Worm (Caenorhabditis elegans) whole organism, L4 larva: Measurements from ENCODE around the gene spp-26.

ENCODE experiments used
- T20F7.1 ChIP-seq: fragments of 200-800 bp; sonication (Bioruptor generic); optimal IDR thresholded peaks from 2 replicates; lab custom pipeline; 2018; ENCODE audit warnings: mild to moderate bottlenecking, missing genetic modification characterization, missing compliant biosample characterization
- Y48G9A.11 ChIP-seq: fragments of 200-800 bp; sonication (Bioruptor generic); IDR thresholded peaks from 2 replicates; pipeline ENCODE4 v1.3.6; 2022; ENCODE audit warnings: missing genetic modification reagents, missing genetic modification characterization, missing compliant biosample characterization
- Y5F2A.4 ChIP-seq: fragments of 200-800 bp; sonication (Bioruptor generic); optimal IDR thresholded peaks from 2 replicates; lab custom pipeline; 2018; ENCODE audit warnings: mild to moderate bottlenecking, missing genetic modification characterization, missing compliant biosample characterization
- Y75B8A.6 ChIP-seq: fragments of 200-800 bp; sonication (Bioruptor generic); IDR thresholded peaks from 2 replicates; pipeline ENCODE4 v1.3.6; 2022; ENCODE audit warnings: missing genetic modification reagents, missing genetic modification characterization, missing compliant biosample characterization
- ZK546.5 ChIP-seq, 2 experiments: sonication (generic microtip); optimal IDR thresholded peaks; 2 replicates each; lab custom pipeline; 2017; ENCODE audit warnings: missing biosample characterization in 2 of 2, missing genetic modification characterization in 2 of 2
- aly-2 ChIP-seq: sonication (generic microtip); optimal IDR thresholded peaks from 2 replicates; lab custom pipeline; 2018; ENCODE audit warnings: missing biosample characterization, missing genetic modification characterization
- attf-4 ChIP-seq: sonication (generic microtip); optimal IDR thresholded peaks from 3 replicates; lab custom pipeline; 2017; ENCODE audit warnings: missing biosample characterization, missing genetic modification characterization
- ceh-28 ChIP-seq: fragments of 150-350 bp; optimal IDR thresholded peaks from 2 replicates; lab custom pipeline; 2014; ENCODE audit warnings: missing biosample characterization, missing genetic modification reagents, missing genetic modification characterization
- ceh-32 ChIP-seq: sonication (generic microtip); optimal IDR thresholded peaks from 2 replicates; lab custom pipeline; 2016; ENCODE audit warnings: mild to moderate bottlenecking, missing genetic modification characterization, missing compliant biosample characterization; ENCODE audit not compliant: poor library complexity
- ceh-44 ChIP-seq: fragments of 200-800 bp; sonication (Bioruptor generic); IDR thresholded peaks from 2 replicates; pipeline ENCODE4 v1.3.6; 2022; ENCODE audit warnings: missing genetic modification reagents, missing genetic modification characterization, missing compliant biosample characterization
- ctbp-1 ChIP-seq: fragments of 200-800 bp; sonication (Bioruptor generic); IDR thresholded peaks from 2 replicates; pipeline ENCODE4 v1.3.6; 2022; ENCODE audit warnings: missing genetic modification reagents, missing genetic modification characterization, missing compliant biosample characterization
- daf-8 ChIP-seq: fragments of 200-800 bp; sonication (Bioruptor generic); IDR thresholded peaks from 2 replicates; pipeline ENCODE4 v1.3.6; 2022; ENCODE audit warnings: missing genetic modification characterization, missing compliant biosample characterization
- dmd-6 ChIP-seq: fragments of 200-800 bp; sonication (Bioruptor generic); IDR thresholded peaks from 2 replicates; pipeline ENCODE4 v1.3.6; 2022; ENCODE audit warnings: missing genetic modification reagents, missing genetic modification characterization, missing compliant biosample characterization
- dmd-9 ChIP-seq: fragments of 200-800 bp; sonication (Bioruptor generic); IDR thresholded peaks from 2 replicates; pipeline ENCODE4 v1.3.6; 2022; ENCODE audit warnings: missing genetic modification reagents, missing genetic modification characterization, missing compliant biosample characterization
- duxl-1 ChIP-seq: sonication (generic microtip); optimal IDR thresholded peaks from 2 replicates; lab custom pipeline; 2016; ENCODE audit warnings: mild to moderate bottlenecking, missing genetic modification characterization, moderate library complexity, missing compliant biosample characterization; ENCODE audit not compliant: poor library complexity
- egl-43 ChIP-seq: fragments of 200-800 bp; sonication (Bioruptor generic); IDR thresholded peaks from 2 replicates; pipeline ENCODE4 v1.3.6; 2022; ENCODE audit warnings: missing genetic modification reagents, missing genetic modification characterization, missing compliant biosample characterization
- fos-1 ChIP-seq: fragments of 150-350 bp; optimal IDR thresholded peaks from 2 replicates; lab custom pipeline; 2014; ENCODE audit warnings: missing biosample characterization, missing genetic modification characterization
- hlh-11 ChIP-seq: fragments of 200-800 bp; sonication (Bioruptor generic); optimal IDR thresholded peaks from 2 replicates; lab custom pipeline; 2018; ENCODE audit warnings: mild to moderate bottlenecking, missing genetic modification characterization, missing compliant biosample characterization
- hmg-1.1 ChIP-seq: fragments of 200-800 bp; sonication (Bioruptor generic); IDR thresholded peaks from 2 replicates; pipeline ENCODE4 v1.3.6; 2022; ENCODE audit warnings: missing genetic modification reagents, missing genetic modification characterization, missing compliant biosample characterization
- lin-13 ChIP-seq: fragments of 150-350 bp; optimal IDR thresholded peaks from 2 replicates; lab custom pipeline; 2014; ENCODE audit warnings: missing biosample characterization, missing genetic modification reagents, missing genetic modification characterization
- lin-38 ChIP-seq: fragments of 200-800 bp; sonication (Bioruptor generic); IDR thresholded peaks from 2 replicates; pipeline ENCODE4 v1.3.6; 2022; ENCODE audit warnings: missing genetic modification reagents, missing genetic modification characterization, missing compliant biosample characterization
- lin-39 ChIP-seq: fragments of 150-350 bp; optimal IDR thresholded peaks from 2 replicates; lab custom pipeline; 2014; ENCODE audit warnings: missing biosample characterization, missing genetic modification reagents, missing genetic modification characterization
- lir-3 ChIP-seq: sonication (generic microtip); optimal IDR thresholded peaks from 2 replicates; lab custom pipeline; 2016; ENCODE audit warnings: mild to moderate bottlenecking, missing genetic modification characterization, missing compliant biosample characterization
- lsy-2 ChIP-seq, 2 experiments: fragments of 150-350 bp in 1 of 2; sonication (generic microtip) in 1 of 2; optimal IDR thresholded peaks; 2 replicates each; lab custom pipeline; 2014 to 2017; ENCODE audit warnings: missing biosample characterization in 2 of 2, missing genetic modification characterization in 2 of 2
- madf-9 ChIP-seq: fragments of 200-800 bp; sonication (Bioruptor generic); conservative IDR thresholded peaks from 2 replicates; pipeline ENCODE4 v1.3.6; 2022; ENCODE audit warnings: missing genetic modification reagents, missing genetic modification characterization, missing compliant biosample characterization
- mdl-1 ChIP-seq, 2 experiments: fragments of 150-350 bp in 1 of 2; sonication (generic microtip) in 1 of 2; optimal IDR thresholded peaks; 2 replicates each; lab custom pipeline; 2014 to 2017; ENCODE audit warnings: missing biosample characterization in 2 of 2, missing genetic modification characterization in 2 of 2
- mep-1 ChIP-seq: fragments of 150-350 bp; sonication (generic microtip); optimal IDR thresholded peaks from 3 replicates; lab custom pipeline; 2014; ENCODE audit warnings: missing biosample characterization, missing genetic modification characterization
- mes-2 ChIP-seq: sonication (generic microtip); optimal IDR thresholded peaks from 2 replicates; lab custom pipeline; 2016; ENCODE audit warnings: missing genotype, mild to moderate bottlenecking, missing genetic modification characterization, missing compliant biosample characterization; ENCODE audit not compliant: poor library complexity, severe bottlenecking
- mxl-3 ChIP-seq: fragments of 200-800 bp; sonication (Bioruptor generic); optimal IDR thresholded peaks from 2 replicates; lab custom pipeline; 2018; ENCODE audit warnings: mild to moderate bottlenecking, missing genetic modification characterization, missing compliant biosample characterization
- nhr-102 ChIP-seq: sonication (generic microtip); optimal IDR thresholded peaks from 2 replicates; lab custom pipeline; 2016; ENCODE audit warnings: mild to moderate bottlenecking, missing genetic modification characterization, moderate library complexity, missing compliant biosample characterization
- nhr-11 ChIP-seq: fragments of 150-350 bp; optimal IDR thresholded peaks from 2 replicates; lab custom pipeline; 2014; ENCODE audit warnings: missing biosample characterization, missing genetic modification characterization
- nhr-28 ChIP-seq: fragments of 150-350 bp; optimal IDR thresholded peaks from 2 replicates; lab custom pipeline; 2014; ENCODE audit warnings: missing biosample characterization, missing genetic modification characterization
- nhr-42 ChIP-seq: fragments of 200-800 bp; sonication (Bioruptor generic); IDR thresholded peaks from 2 replicates; pipeline ENCODE4 v1.3.6; 2022; ENCODE audit warnings: missing genetic modification characterization, missing compliant biosample characterization
- nhr-48 ChIP-seq: sonication (generic microtip); optimal IDR thresholded peaks from 2 replicates; lab custom pipeline; 2016; ENCODE audit warnings: mild to moderate bottlenecking, missing genetic modification characterization, missing compliant biosample characterization
- nhr-6 ChIP-seq: fragments of 150-350 bp; optimal IDR thresholded peaks from 2 replicates; lab custom pipeline; 2014; ENCODE audit warnings: missing biosample characterization, missing genetic modification characterization
- pha-4 ChIP-seq, 2 experiments: fragments of 150-350 bp in 1 of 2; fragments of 200-800 bp in 1 of 2; sonication (Bioruptor generic) in 1 of 2; IDR thresholded peaks in 1 of 2; optimal IDR thresholded peaks in 1 of 2; 2 replicates each; pipeline versions ENCODE4 v1.3.6 to Lab custom; 2014 to 2022; ENCODE audit warnings: missing genetic modification characterization in 2 of 2, missing genetic modification reagents in 2 of 2, missing biosample characterization in 1 of 2, missing compliant biosample characterization in 1 of 2
- set-16 ChIP-seq: fragments of 200-800 bp; sonication (Bioruptor generic); IDR thresholded peaks from 2 replicates; pipeline ENCODE4 v1.3.6; 2022; ENCODE audit warnings: missing genetic modification reagents, missing genetic modification characterization, missing compliant biosample characterization
- snpc-1.2 ChIP-seq: fragments of 200-800 bp; sonication (Bioruptor generic); IDR thresholded peaks from 2 replicates; pipeline ENCODE4 v1.3.6; 2022; ENCODE audit warnings: missing genetic modification reagents, missing genetic modification characterization, missing compliant biosample characterization
- spr-1 ChIP-seq: sonication (generic microtip); optimal IDR thresholded peaks from 2 replicates; lab custom pipeline; 2016; ENCODE audit warnings: mild to moderate bottlenecking, missing genetic modification characterization, missing compliant biosample characterization
- spr-3 ChIP-seq: fragments of 200-800 bp; sonication (Bioruptor generic); optimal IDR thresholded peaks from 2 replicates; lab custom pipeline; 2018; ENCODE audit warnings: mild to moderate bottlenecking, missing genetic modification characterization, missing compliant biosample characterization
- unc-62 ChIP-seq, 3 experiments: fragments of 150-350 bp in 1 of 3; sonication (generic microtip); optimal IDR thresholded peaks in 2 of 3; peaks in 1 of 3; 1 replicate in 1 of 3; 2 replicates in 2 of 3; lab custom pipeline; 2014 to 2017; ENCODE audit warnings: missing biosample characterization in 3 of 3, missing genetic modification characterization in 3 of 3, missing genetic modification reagents in 3 of 3, missing genotype in 1 of 3
- zag-1 ChIP-seq: fragments of 150-350 bp; optimal IDR thresholded peaks from 2 replicates; lab custom pipeline; 2014; ENCODE audit warnings: missing biosample characterization, missing genetic modification characterization
- ztf-7 ChIP-seq: fragments of 150-350 bp; optimal IDR thresholded peaks from 2 replicates; lab custom pipeline; 2014; ENCODE audit warnings: missing biosample characterization, missing genetic modification characterization

spp-26 gene

ce11 chrV:6514887-6515324 lies 44.1 kb downstream of the spp-26 start, which contains the start of gene dpy-11 (continued):
- TF ChIP-seq ztf-7 (tag; lab: Kevin White, UChicago) (no peak), madf-9 (GFP tag; lab: Robert Waterston, UW) (peak; percentile 59; the same call in 1 of the 2 replicates), aly-2 (tag; lab: Kevin White, UChicago) (no peak), dmd-6 (GFP tag; lab: Robert Waterston, UW) (peak; percentile 45), nhr-6 (tag; lab: Kevin White, UChicago) (peak; percentile 57), nhr-11 (tag; lab: Kevin White, UChicago) (no peak), nhr-102 (tag; lab: Kevin White, UChicago) (peak; percentile 29), zag-1 (tag; lab: Kevin White, UChicago) (no peak), pha-4 (GFP tag; IDR thresholded peaks at IDR 0.05; lab: Robert Waterston, UW) (no peak), pha-4 (tag; optimal IDR thresholded peaks at IDR 0.05; lab: Kevin White, UChicago) (no peak), T20F7.1 (GFP tag; lab: Kevin White, UChicago) (peak; percentile 37), mes-2 (tag; lab: Kevin White, UChicago) (peak; percentile 55), Y75B8A.6 (peak; percentile 91), spr-1 (tag; lab: Kevin White, UChicago) (peak; percentile 53), ceh-44 (GFP tag; lab: Robert Waterston, UW) (no peak), Y5F2A.4 (GFP tag; lab: Kevin White, UChicago) (no peak), snpc-1.2 (GFP tag; lab: Robert Waterston, UW) (peak; percentile 45; the same call in 1 of the 2 replicates), ceh-32 (tag; lab: Kevin White, UChicago) (no peak), dmd-9 (GFP tag; lab: Robert Waterston, UW) (no peak), daf-8 (GFP tag; lab: Robert Waterston, UW) (no peak), ceh-28 (tag; lab: Kevin White, UChicago) (no peak), lin-39 (no peak), lir-3 (tag; lab: Kevin White, UChicago) (no peak), hmg-1.1 (GFP tag; lab: Robert Waterston, UW) (peak; percentile 45), hlh-11 (tag; lab: Kevin White, UChicago) (peak; percentile 79), duxl-1 (peak; percentile 71), lsy-2 (tag; optimal IDR thresholded peaks at IDR 0.05; lab: Kevin White, UChicago) (peak; percentile 49 to 58), ZK546.5 (tag; optimal IDR thresholded peaks at IDR 0.05; lab: Kevin White, UChicago) (no peak), attf-4 (tag; lab: Kevin White, UChicago) (no peak), nhr-42 (GFP tag; lab: Robert Waterston, UW) (no peak), egl-43 (no peak), Y48G9A.11 (GFP tag; lab: Robert Waterston, UW) (peak; percentile 36; the same call in 1 of the 2 replicates), mdl-1 (tag; optimal IDR thresholded peaks at IDR 0.05; lab: Kevin White, UChicago) (peak in 1 of 2 experiments; percentile 48)
- TF ChIP-seq, all 104 proteins: peak for 42

ce11 chrV:6513786-6514430 lies 45.1 kb downstream of the spp-26 start:
- TF ChIP-seq unc-62 (GFP tag; optimal IDR thresholded peaks at IDR 0.05 in 1 of 2; lab: Kevin White, UChicago) (peak in 1 of 2 experiments; percentile 95), unc-62 (tag; optimal IDR thresholded peaks at IDR 0.05; lab: Kevin White, UChicago) (no peak), Y75B8A.6 (no peak)
- TF ChIP-seq, all 104 proteins: peak for 1

- TF ChIP-seq spr-3 (GFP tag; lab: Kevin White, UChicago) (no peak), hlh-11 (tag; lab: Kevin White, UChicago) (peak; percentile 29), ctbp-1 (GFP tag; lab: Robert Waterston, UW) (0 out of 2 replicates have a peak, but pooled peaks have one; percentile 7), nhr-28 (peak; percentile 6), set-16 (GFP tag; lab: Robert Waterston, UW) (0 out of 2 replicates have a peak, but pooled peaks have one; percentile 8), nhr-48 (tag; lab: Kevin White, UChicago) (peak; percentile 2), mep-1 (tag; lab: Kevin White, UChicago) (no peak), mxl-3 (GFP tag; lab: Kevin White, UChicago) (peak; percentile 63), fos-1 (tag; lab: Kevin White, UChicago) (no peak), lin-38 (peak; percentile 17; the same call in 1 of the 2 replicates), mdl-1 (tag; optimal IDR thresholded peaks at IDR 0.05; lab: Kevin White, UChicago) (no peak), hmg-1.1 (GFP tag; lab: Robert Waterston, UW) (no peak), lin-13 (GFP tag; lab: Kevin White, UChicago) (no peak)
Observed at ce11 chrV:6513356-6513755, 45.6 kb downstream of the spp-26 start.
